Worm (Caenorhabditis elegans) whole organism, early embryonic: ENCODE results near the gene sfa-1.
"Not testable (repeated sequence)": the region's sequence is repeated elsewhere in the genome, so short reads cannot be mapped to it uniquely, and the experiment has no call there.

Source experiments
- aly-1 ChIP-seq: sonication (generic microtip); optimal IDR thresholded peaks from 2 replicates; lab custom pipeline; 2016; ENCODE audit warnings: missing genetic modification characterization, missing compliant biosample characterization
- ama-1 ChIP-seq: fragments of 150-350 bp; optimal IDR thresholded peaks from 2 replicates; lab custom pipeline; 2014
- ceh-13 ChIP-seq: fragments of 200-800 bp; sonication (Bioruptor generic); optimal IDR thresholded peaks from 2 replicates; lab custom pipeline; 2018; ENCODE audit warnings: mild to moderate bottlenecking, missing genetic modification characterization, missing compliant biosample characterization
- ceh-36 ChIP-seq: sonication (generic microtip); optimal IDR thresholded peaks from 2 replicates; lab custom pipeline; 2016; ENCODE audit warnings: missing genetic modification characterization, inconsistent platforms, missing compliant biosample characterization
- flt-1 ChIP-seq: fragments of 200-800 bp; sonication (Bioruptor generic); IDR thresholded peaks from 2 replicates; pipeline ENCODE4 v1.3.6; 2022; ENCODE audit warnings: missing genetic modification characterization, missing compliant biosample characterization
- hmg-4 ChIP-seq: fragments of 200-800 bp; sonication (Bioruptor generic); optimal IDR thresholded peaks from 2 replicates; lab custom pipeline; 2018; ENCODE audit warnings: mild to moderate bottlenecking, missing genetic modification characterization, missing compliant biosample characterization
- hnd-1 ChIP-seq: sonication (generic microtip); optimal IDR thresholded peaks from 2 replicates; lab custom pipeline; 2016; ENCODE audit warnings: missing genetic modification characterization, missing compliant biosample characterization
- pes-1 ChIP-seq: fragments of 200-800 bp; sonication (Bioruptor generic); IDR thresholded peaks from 2 replicates; pipeline ENCODE4 v1.3.6; 2022; ENCODE audit warnings: missing genetic modification reagents, missing genetic modification characterization, missing compliant biosample characterization
- scrt-1 ChIP-seq: fragments of 200-800 bp; sonication (Bioruptor generic); IDR thresholded peaks from 2 replicates; pipeline ENCODE4 v1.3.6; 2022; ENCODE audit warnings: missing genetic modification characterization, missing compliant biosample characterization
- tra-4 ChIP-seq: sonication (generic microtip); optimal IDR thresholded peaks from 2 replicates; lab custom pipeline; 2017; ENCODE audit warnings: missing genetic modification characterization, missing compliant biosample characterization

DNA sequence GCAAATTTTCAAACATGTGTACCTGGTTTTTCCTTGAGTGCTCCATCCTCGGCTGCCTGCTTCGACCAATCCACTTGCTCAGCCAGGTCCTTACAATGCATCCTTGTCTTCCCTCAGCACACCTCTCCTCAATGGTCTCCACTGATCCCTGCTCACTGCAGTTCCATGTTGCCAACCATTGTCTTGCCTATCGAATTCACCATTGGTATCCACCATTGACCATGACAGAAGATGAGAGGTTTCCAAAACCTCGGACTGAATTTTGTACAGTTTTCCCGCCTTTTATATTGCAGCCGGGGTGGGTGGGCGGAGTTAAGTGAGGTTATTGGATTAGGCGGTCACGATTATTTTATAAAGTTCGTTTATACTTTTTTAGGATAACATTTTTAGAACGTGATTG, 47.1 kb downstream of the sfa-1 start, which contains the start of gene Y116A8C.467:
- TF ChIP-seq ceh-13 (GFP tag; lab: Kevin White, UChicago); pes-1 (GFP tag; lab: Robert Waterston, UW); hnd-1 (tag; lab: Kevin White, UChicago); ama-1 (lab: Kevin White, UChicago); aly-1 (tag; lab: Kevin White, UChicago); hmg-4 (GFP tag; lab: Kevin White, UChicago); ceh-36 (tag; lab: Kevin White, UChicago); scrt-1; flt-1 (GFP tag; lab: Robert Waterston, UW); tra-4: not testable (repeated sequence)
